Worm (Caenorhabditis elegans) whole organism, young adult: ENCODE measurements around the gene H20E11.1.

Experiments used
- B0261.1 ChIP-seq: sonication (generic microtip); optimal IDR thresholded peaks from 2 replicates; lab custom pipeline; 2016; ENCODE audit warnings: mild to moderate bottlenecking, missing genetic modification characterization, moderate library complexity, missing compliant biosample characterization
- Y79H2A.3 ChIP-seq: fragments of 200-800 bp; sonication (Bioruptor generic); conservative IDR thresholded peaks from 2 replicates; pipeline ENCODE4 v1.3.6; 2022; ENCODE audit warnings: missing genetic modification reagents, missing genetic modification characterization, missing compliant biosample characterization
- Y95B8A.8 ChIP-seq: fragments of 200-800 bp; sonication (Bioruptor generic); IDR thresholded peaks from 2 replicates; pipeline ENCODE4 v1.3.6; 2022; ENCODE audit warnings: missing genetic modification reagents, missing genetic modification characterization, missing compliant biosample characterization
- bed-1 ChIP-seq: fragments of 200-800 bp; sonication (Bioruptor generic); IDR thresholded peaks from 2 replicates; pipeline ENCODE4 v1.3.6; 2022; ENCODE audit warnings: missing genetic modification reagents, missing genetic modification characterization, missing compliant biosample characterization
- bed-2 ChIP-seq: fragments of 200-800 bp; sonication (Bioruptor generic); IDR thresholded peaks from 2 replicates; pipeline ENCODE4 v1.3.6; 2022; ENCODE audit warnings: missing genetic modification reagents, missing genetic modification characterization, missing compliant biosample characterization
- ccch-3 ChIP-seq: fragments of 200-800 bp; sonication (Bioruptor generic); optimal IDR thresholded peaks from 2 replicates; lab custom pipeline; 2018; ENCODE audit warnings: mild to moderate bottlenecking, missing genetic modification characterization, missing compliant biosample characterization
- cebp-1 ChIP-seq, 2 experiments: fragments of 200-800 bp in 1 of 2; sonication (Bioruptor generic) in 1 of 2; sonication (generic microtip) in 1 of 2; IDR thresholded peaks in 1 of 2; optimal IDR thresholded peaks in 1 of 2; 2 replicates each; pipeline versions ENCODE4 v1.3.6 to Lab custom; 2017 to 2022; ENCODE audit warnings: missing compliant biosample characterization in 2 of 2, missing genetic modification characterization in 2 of 2, mild to moderate bottlenecking in 1 of 2, missing genetic modification reagents in 1 of 2, moderate library complexity in 1 of 2
- ceh-100 ChIP-seq: fragments of 200-800 bp; sonication (Bioruptor generic); IDR thresholded peaks from 2 replicates; pipeline ENCODE4 v1.3.6; 2022; ENCODE audit warnings: missing genetic modification reagents, missing genetic modification characterization, missing compliant biosample characterization
- ceh-40 ChIP-seq: fragments of 200-800 bp; sonication (Bioruptor generic); IDR thresholded peaks from 2 replicates; pipeline ENCODE4 v1.3.6; 2022; ENCODE audit warnings: missing genetic modification characterization, missing compliant biosample characterization
- ceh-79 ChIP-seq: sonication (generic microtip); optimal IDR thresholded peaks from 2 replicates; lab custom pipeline; 2017; ENCODE audit warnings: mild to moderate bottlenecking, missing genetic modification characterization, missing compliant biosample characterization
- chd-7 ChIP-seq: sonication (generic microtip); optimal IDR thresholded peaks from 2 replicates; lab custom pipeline; 2016; ENCODE audit warnings: mild to moderate bottlenecking, missing genetic modification characterization, moderate library complexity, missing compliant biosample characterization
- egl-18 ChIP-seq: fragments of 200-800 bp; sonication (Bioruptor generic); IDR thresholded peaks from 2 replicates; pipeline ENCODE4 v1.3.6; 2022; ENCODE audit warnings: missing genetic modification reagents, missing genetic modification characterization, missing compliant biosample characterization
- ekl-4 ChIP-seq: fragments of 200-800 bp; sonication (Bioruptor generic); IDR thresholded peaks from 2 replicates; pipeline ENCODE4 v1.3.6; 2022; ENCODE audit warnings: missing genetic modification reagents, missing genetic modification characterization, missing compliant biosample characterization
- fkh-3 ChIP-seq: sonication (generic microtip); optimal IDR thresholded peaks from 2 replicates; lab custom pipeline; 2016; ENCODE audit warnings: mild to moderate bottlenecking, missing genetic modification characterization, missing compliant biosample characterization
- him-1 ChIP-seq: sonication (generic microtip); optimal IDR thresholded peaks from 2 replicates; lab custom pipeline; 2016; ENCODE audit warnings: missing genotype, missing genetic modification reagents, missing genetic modification characterization, missing compliant biosample characterization
- let-607 ChIP-seq, 2 experiments: fragments of 200-800 bp in 1 of 2; sonication (Bioruptor generic) in 1 of 2; sonication (generic microtip) in 1 of 2; optimal IDR thresholded peaks; 2 replicates each; lab custom pipeline; 2016 to 2018; ENCODE audit warnings: mild to moderate bottlenecking in 2 of 2, missing compliant biosample characterization in 2 of 2, missing genetic modification characterization in 2 of 2, moderate library complexity in 2 of 2, missing genotype in 1 of 2
- lin-26 ChIP-seq: fragments of 200-800 bp; sonication (Bioruptor generic); IDR thresholded peaks from 2 replicates; pipeline ENCODE4 v1.3.6; 2022; ENCODE audit warnings: missing genetic modification reagents, missing genetic modification characterization, missing compliant biosample characterization
- lsy-27 ChIP-seq: sonication (generic microtip); optimal IDR thresholded peaks from 2 replicates; lab custom pipeline; 2017; ENCODE audit warnings: missing genetic modification characterization, mild to moderate bottlenecking, missing compliant biosample characterization, antibody characterized with exemption, missing genotype, borderline replicate concordance; ENCODE audit not compliant: insufficient read depth
- mel-28 ChIP-seq: sonication (generic microtip); optimal IDR thresholded peaks from 2 replicates; lab custom pipeline; 2016; ENCODE audit warnings: borderline replicate concordance, mild to moderate bottlenecking, missing genetic modification characterization, missing compliant biosample characterization
- mxl-1 ChIP-seq: sonication (generic microtip); optimal IDR thresholded peaks from 2 replicates; lab custom pipeline; 2016; ENCODE audit warnings: missing genetic modification characterization, missing compliant biosample characterization
- nfya-1 ChIP-seq: sonication (generic microtip); optimal IDR thresholded peaks from 2 replicates; lab custom pipeline; 2017; ENCODE audit warnings: antibody characterized with exemption, missing compliant biosample characterization, missing genetic modification characterization, borderline replicate concordance; ENCODE audit not compliant: insufficient read depth
- nhr-179 ChIP-seq: sonication (generic microtip); optimal IDR thresholded peaks from 2 replicates; lab custom pipeline; 2016; ENCODE audit warnings: mild to moderate bottlenecking, missing genetic modification characterization, missing compliant biosample characterization
- nhr-80 ChIP-seq: sonication (generic microtip); optimal IDR thresholded peaks from 2 replicates; lab custom pipeline; 2016; ENCODE audit warnings: missing genetic modification characterization, missing compliant biosample characterization
- nhr-90 ChIP-seq: sonication (generic microtip); optimal IDR thresholded peaks from 2 replicates; lab custom pipeline; 2016; ENCODE audit warnings: missing genotype, mild to moderate bottlenecking, missing genetic modification characterization, missing compliant biosample characterization
- rec-8 ChIP-seq, 2 experiments: sonication (generic microtip); optimal IDR thresholded peaks; 2 replicates each; lab custom pipeline; 2016; ENCODE audit warnings: mild to moderate bottlenecking in 2 of 2, missing genetic modification characterization in 2 of 2, missing genetic modification reagents in 2 of 2, missing genotype in 2 of 2, missing biosample characterization in 1 of 2, missing compliant biosample characterization in 1 of 2, moderate library complexity in 1 of 2
- rpc-1 ChIP-seq, 2 experiments: fragments of 150-350 bp in 1 of 2; sonication (generic microtip) in 1 of 2; optimal IDR thresholded peaks; 2 replicates each; lab custom pipeline; 2014 to 2018; ENCODE audit warnings: missing biosample characterization in 1 of 2, missing genetic modification characterization in 1 of 2, missing genetic modification reagents in 1 of 2, missing genotype in 1 of 2
- sdz-38 ChIP-seq: sonication (generic microtip); optimal IDR thresholded peaks from 2 replicates; lab custom pipeline; 2016; ENCODE audit warnings: missing genotype, missing genetic modification characterization, missing compliant biosample characterization
- snpc-1.1 ChIP-seq: sonication (generic microtip); optimal IDR thresholded peaks from 2 replicates; lab custom pipeline; 2017; ENCODE audit warnings: missing genetic modification characterization, mild to moderate bottlenecking, missing compliant biosample characterization, antibody characterized with exemption, moderate library complexity, missing genotype, missing genetic modification reagents; ENCODE audit not compliant: insufficient read depth
- snpc-4 ChIP-seq, 5 experiments: fragments of 150-350 bp in 1 of 5; sonication (generic microtip) in 4 of 5; optimal IDR thresholded peaks; 2 replicates each; lab custom pipeline; 2014 to 2018; ENCODE audit warnings: missing genetic modification characterization in 5 of 5, missing biosample characterization in 3 of 5, antibody characterized with exemption in 2 of 5, mild to moderate bottlenecking in 2 of 5, missing compliant biosample characterization in 2 of 5, missing genotype in 2 of 5, moderate library complexity in 2 of 5, missing genetic modification reagents in 1 of 5
- tbp1 ChIP-seq: fragments of 200-800 bp; sonication (Bioruptor generic); optimal IDR thresholded peaks from 2 replicates; lab custom pipeline; 2018; ENCODE audit warnings: mild to moderate bottlenecking, missing genetic modification characterization, missing compliant biosample characterization
- tlf-1 ChIP-seq: fragments of 200-800 bp; sonication (Bioruptor generic); optimal IDR thresholded peaks from 2 replicates; lab custom pipeline; 2018; ENCODE audit warnings: mild to moderate bottlenecking, missing genetic modification characterization, missing compliant biosample characterization
- unc-130 ChIP-seq: sonication (generic microtip); optimal IDR thresholded peaks from 2 replicates; lab custom pipeline; 2016; ENCODE audit warnings: missing genetic modification reagents, missing genetic modification characterization, missing compliant biosample characterization
- unc-62 ChIP-seq: fragments of 150-350 bp; optimal IDR thresholded peaks from 2 replicates; lab custom pipeline; 2014; ENCODE audit warnings: missing biosample characterization, missing genetic modification reagents, missing genetic modification characterization
- ztf-18 ChIP-seq: sonication (generic microtip); optimal IDR thresholded peaks from 2 replicates; lab custom pipeline; 2016; ENCODE audit warnings: missing genotype, mild to moderate bottlenecking, missing genetic modification characterization, missing compliant biosample characterization

H20E11.1 gene

DNA sequence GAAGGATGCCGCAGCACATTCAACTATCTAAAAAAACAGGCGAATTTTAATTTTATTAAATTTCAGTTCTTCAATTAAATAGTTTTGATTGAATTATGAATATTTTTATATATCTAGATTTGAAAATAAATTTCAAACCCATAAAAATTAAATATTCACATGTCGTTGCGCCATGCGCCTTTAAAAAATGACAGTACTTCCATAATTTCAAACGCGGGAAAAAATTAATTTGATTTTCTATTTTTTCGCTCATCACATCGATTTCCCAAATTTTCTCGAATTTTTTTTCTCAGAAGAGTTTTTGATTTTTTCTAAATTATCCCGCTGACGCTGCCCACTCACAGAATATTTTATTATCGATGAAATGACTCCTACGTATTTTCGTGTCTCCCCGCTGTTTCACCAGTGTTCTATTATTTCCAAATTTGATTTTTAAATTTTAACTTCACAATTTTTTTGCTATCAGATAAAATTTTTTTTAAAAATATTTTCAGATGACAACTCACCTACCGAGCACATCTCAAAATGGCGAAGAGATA, 12.6 kb downstream of the H20E11.1 start, which contains the start of gene lip-1 (continued):
- TF ChIP-seq cebp-1 (GFP tag; IDR thresholded peaks at IDR 0.05; lab: Robert Waterston, UW) (no peak), cebp-1 (tag; optimal IDR thresholded peaks at IDR 0.05; lab: Kevin White, UChicago) (no peak), snpc-4 (GFP tag; optimal IDR thresholded peaks at IDR 0.05; lab: Kevin White, UChicago) (peak; percentile 46), snpc-4 (tag; optimal IDR thresholded peaks at IDR 0.05; lab: Kevin White, UChicago) (peak in 3 of 4 experiments; percentile 33 to 77 (median 68)), unc-130 (no peak), ccch-3 (GFP tag; lab: Kevin White, UChicago) (no peak), mel-28 (tag; lab: Kevin White, UChicago) (no peak), ztf-18 (tag; lab: Kevin White, UChicago) (no peak), egl-18 (GFP tag; lab: Robert Waterston, UW) (no peak), nhr-90 (no peak), sdz-38 (tag; lab: Kevin White, UChicago) (no peak), Y95B8A.8 (GFP tag; lab: Robert Waterston, UW) (peak; percentile 82), fkh-3 (tag; lab: Kevin White, UChicago) (no peak), bed-1 (GFP tag; lab: Robert Waterston, UW) (no peak), unc-62 (GFP tag; lab: Kevin White, UChicago) (no peak), ceh-40 (GFP tag; lab: Robert Waterston, UW) (no peak), lsy-27 (tag; lab: Kevin White, UChicago) (no peak), B0261.1 (tag; lab: Kevin White, UChicago) (no peak), rec-8 (tag; optimal IDR thresholded peaks at IDR 0.05; lab: Kevin White, UChicago) (no peak), ekl-4 (GFP tag; lab: Robert Waterston, UW) (no peak), ceh-79 (no peak)
- TF ChIP-seq, all 124 proteins: peak for 20

DNA sequence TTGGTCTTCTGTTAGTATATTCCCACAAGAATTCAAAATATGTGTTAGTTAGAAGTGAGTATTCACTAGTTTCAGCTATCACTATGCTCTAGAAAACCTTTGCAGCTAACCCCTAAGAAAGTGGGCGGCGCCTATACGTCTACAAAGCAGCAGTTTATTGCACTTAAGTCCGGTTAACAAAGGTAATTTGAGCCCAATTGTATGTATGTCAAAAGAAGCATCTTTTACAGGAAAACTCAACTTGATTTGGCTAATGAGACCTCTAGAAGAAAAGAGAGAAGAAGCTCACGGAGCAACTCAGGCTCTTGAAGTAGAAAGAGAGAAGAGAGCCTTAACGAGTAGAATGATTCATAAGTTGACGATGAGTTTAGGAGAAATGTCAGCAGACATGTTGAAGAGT, 22.8 kb downstream of the H20E11.1 start:
- TF ChIP-seq rpc-1 (optimal IDR thresholded peaks at IDR 0.05; lab: Kevin White, UChicago) (no peak), rpc-1 (tag; optimal IDR thresholded peaks at IDR 0.05; lab: Kevin White, UChicago) (no peak), tlf-1 (GFP tag; lab: Kevin White, UChicago) (no peak), let-607 (tag; optimal IDR thresholded peaks at IDR 0.05; lab: Kevin White, UChicago) (no peak), nhr-80 (tag; lab: Kevin White, UChicago) (no peak), him-1 (tag; lab: Kevin White, UChicago) (no peak), nhr-179 (tag; lab: Kevin White, UChicago) (no peak), ceh-100 (GFP tag; lab: Robert Waterston, UW) (no peak), bed-2 (GFP tag; lab: Robert Waterston, UW) (no peak), tbp1 (GFP tag; lab: Kevin White, UChicago) (no peak), lin-26 (GFP tag; lab: Robert Waterston, UW) (no peak), chd-7 (tag; lab: Kevin White, UChicago) (no peak), snpc-1.1 (tag; lab: Kevin White, UChicago) (no peak), mxl-1 (tag; lab: Kevin White, UChicago) (no peak), nfya-1 (tag; lab: Kevin White, UChicago) (no peak), Y79H2A.3 (GFP tag; lab: Robert Waterston, UW) (no peak)
- TF ChIP-seq, all 124 proteins: peak for 0
